Worm (Caenorhabditis elegans) whole organism, L4 larva: ENCODE data around the gene K02E2.7.

Experiments
- T26A8.4 ChIP-seq: fragments of 200-800 bp; sonication (Bioruptor generic); IDR thresholded peaks from 2 replicates; pipeline ENCODE4 v1.3.6; 2022; ENCODE audit warnings: missing genetic modification characterization, missing compliant biosample characterization
- aly-2 ChIP-seq: sonication (generic microtip); optimal IDR thresholded peaks from 2 replicates; lab custom pipeline; 2018; ENCODE audit warnings: missing biosample characterization, missing genetic modification characterization
- ama-1 ChIP-seq: fragments of 150-350 bp; optimal IDR thresholded peaks from 2 replicates; lab custom pipeline; 2014; ENCODE audit warnings: inconsistent platforms, mixed read lengths
- ceh-82 ChIP-seq: sonication (generic microtip); optimal IDR thresholded peaks from 2 replicates; lab custom pipeline; 2017; ENCODE audit warnings: missing biosample characterization, missing genetic modification characterization
- dpl-1 ChIP-seq: fragments of 150-350 bp; optimal IDR thresholded peaks from 2 replicates; lab custom pipeline; 2014; ENCODE audit warnings: missing biosample characterization, missing genetic modification reagents, missing genetic modification characterization
- egl-43 ChIP-seq: fragments of 200-800 bp; sonication (Bioruptor generic); IDR thresholded peaks from 2 replicates; pipeline ENCODE4 v1.3.6; 2022; ENCODE audit warnings: missing genetic modification reagents, missing genetic modification characterization, missing compliant biosample characterization
- fkh-10 ChIP-seq: fragments of 150-350 bp; optimal IDR thresholded peaks from 2 replicates; lab custom pipeline; 2014; ENCODE audit warnings: missing biosample characterization, missing genetic modification reagents, missing genetic modification characterization
- lin-13 ChIP-seq: fragments of 150-350 bp; optimal IDR thresholded peaks from 2 replicates; lab custom pipeline; 2014; ENCODE audit warnings: missing biosample characterization, missing genetic modification reagents, missing genetic modification characterization
- lin-39 ChIP-seq: fragments of 150-350 bp; optimal IDR thresholded peaks from 2 replicates; lab custom pipeline; 2014; ENCODE audit warnings: missing biosample characterization, missing genetic modification reagents, missing genetic modification characterization
- mdl-1 ChIP-seq, 2 experiments: fragments of 150-350 bp in 1 of 2; sonication (generic microtip) in 1 of 2; optimal IDR thresholded peaks; 2 replicates each; lab custom pipeline; 2014 to 2017; ENCODE audit warnings: missing biosample characterization in 2 of 2, missing genetic modification characterization in 2 of 2
- mdt-29 ChIP-seq: fragments of 200-800 bp; sonication (Bioruptor generic); IDR thresholded peaks from 2 replicates; pipeline ENCODE4 v1.3.6; 2022; ENCODE audit warnings: missing genetic modification reagents, missing genetic modification characterization, missing compliant biosample characterization
- nhr-6 ChIP-seq: fragments of 150-350 bp; optimal IDR thresholded peaks from 2 replicates; lab custom pipeline; 2014; ENCODE audit warnings: missing biosample characterization, missing genetic modification characterization
- skn-1 ChIP-seq: fragments of 150-350 bp; optimal IDR thresholded peaks from 2 replicates; lab custom pipeline; 2014; ENCODE audit warnings: missing biosample characterization, missing genetic modification characterization
- unc-62 ChIP-seq, 3 experiments: fragments of 150-350 bp in 1 of 3; sonication (generic microtip); optimal IDR thresholded peaks in 2 of 3; peaks in 1 of 3; 1 replicate in 1 of 3; 2 replicates in 2 of 3; lab custom pipeline; 2014 to 2017; ENCODE audit warnings: missing biosample characterization in 3 of 3, missing genetic modification characterization in 3 of 3, missing genetic modification reagents in 3 of 3, missing genotype in 1 of 3

ce11 chrV:20383065-20383609, 3.7 kb downstream of the K02E2.7 start, which contains the start of gene K02E2.11:
- TF ChIP-seq ama-1 (lab: Kevin White, UChicago) (no peak), lin-13 (GFP tag; lab: Kevin White, UChicago) (no peak), skn-1 (tag; lab: Kevin White, UChicago) (no peak), mdl-1 (tag; optimal IDR thresholded peaks at IDR 0.05; lab: Kevin White, UChicago) (peak in 1 of 2 experiments; percentile 65), lin-39 (tag; lab: Kevin White, UChicago) (no peak), unc-62 (GFP tag; optimal IDR thresholded peaks at IDR 0.05 in 1 of 2; lab: Kevin White, UChicago) (peak in 1 of 2 experiments; percentile 94), unc-62 (tag; optimal IDR thresholded peaks at IDR 0.05; lab: Kevin White, UChicago) (no peak), ceh-82 (tag; lab: Kevin White, UChicago) (no peak), egl-43 (no peak), nhr-6 (tag; lab: Kevin White, UChicago) (peak; percentile 70), fkh-10 (GFP tag; lab: Kevin White, UChicago) (no peak), aly-2 (tag; lab: Kevin White, UChicago) (no peak), mdt-29 (GFP tag; lab: Robert Waterston, UW) (no peak), dpl-1 (peak; percentile 27), T26A8.4 (GFP tag; lab: Robert Waterston, UW) (no peak)
